Worm (Caenorhabditis elegans) whole organism, late embryonic: ENCODE measurements around the gene ZK1098.11.
A peak's percentile ranks its signal among the peaks of the same experiment; 100 is the strongest.

Source experiments
- K02D7.2 ChIP-seq: sonication (generic microtip); optimal IDR thresholded peaks from 2 replicates; lab custom pipeline; 2017; ENCODE audit warnings: mild to moderate bottlenecking, missing genetic modification characterization, missing compliant biosample characterization
- K09A11.1 ChIP-seq: sonication (generic microtip); optimal IDR thresholded peaks from 2 replicates; lab custom pipeline; 2017; ENCODE audit warnings: antibody characterized with exemption, mild to moderate bottlenecking, missing genetic modification characterization, missing compliant biosample characterization; ENCODE audit not compliant: insufficient read depth
- ceh-14 ChIP-seq: sonication (generic microtip); optimal IDR thresholded peaks from 2 replicates; lab custom pipeline; 2016; ENCODE audit warnings: missing genotype, missing genetic modification characterization, missing compliant biosample characterization
- ceh-18 ChIP-seq: sonication (generic microtip); optimal IDR thresholded peaks from 2 replicates; lab custom pipeline; 2016; ENCODE audit warnings: missing genetic modification characterization, missing compliant biosample characterization
- ceh-2 ChIP-seq: sonication (generic microtip); optimal IDR thresholded peaks from 2 replicates; lab custom pipeline; 2016; ENCODE audit warnings: missing genotype, missing genetic modification characterization, missing compliant biosample characterization
- ceh-22 ChIP-seq: sonication (generic microtip); optimal IDR thresholded peaks from 2 replicates; lab custom pipeline; 2017; ENCODE audit warnings: missing biosample characterization, missing genetic modification characterization
- ceh-24 ChIP-seq: sonication (generic microtip); optimal IDR thresholded peaks from 2 replicates; lab custom pipeline; 2016; ENCODE audit warnings: mild to moderate bottlenecking, missing genetic modification characterization, missing compliant biosample characterization
- ceh-31 ChIP-seq: sonication (generic microtip); optimal IDR thresholded peaks from 2 replicates; lab custom pipeline; 2016; ENCODE audit warnings: missing genetic modification characterization, missing compliant biosample characterization
- ceh-45 ChIP-seq: fragments of 200-800 bp; sonication (Bioruptor generic); IDR thresholded peaks from 2 replicates; pipeline ENCODE4 v1.3.6; 2022; ENCODE audit warnings: missing genetic modification reagents, missing genetic modification characterization, missing compliant biosample characterization
- ceh-48 ChIP-seq: sonication (generic microtip); optimal IDR thresholded peaks from 2 replicates; lab custom pipeline; 2016; ENCODE audit warnings: missing genetic modification characterization, inconsistent platforms, missing compliant biosample characterization
- ceh-9 ChIP-seq: sonication (generic microtip); optimal IDR thresholded peaks from 2 replicates; lab custom pipeline; 2016; ENCODE audit warnings: mild to moderate bottlenecking, missing genetic modification characterization, inconsistent platforms, missing compliant biosample characterization
- che-1 ChIP-seq: sonication (generic microtip); optimal IDR thresholded peaks from 2 replicates; lab custom pipeline; 2016; ENCODE audit warnings: mild to moderate bottlenecking, missing genetic modification characterization, missing compliant biosample characterization
- elt-2 ChIP-seq: sonication (generic microtip); optimal IDR thresholded peaks from 2 replicates; lab custom pipeline; 2016; ENCODE audit warnings: missing genetic modification reagents, missing genetic modification characterization, missing compliant biosample characterization
- ets-4 ChIP-seq: sonication (generic microtip); optimal IDR thresholded peaks from 2 replicates; lab custom pipeline; 2016; ENCODE audit warnings: missing genetic modification characterization, missing compliant biosample characterization
- eyg-1 ChIP-seq: sonication (generic microtip); optimal IDR thresholded peaks from 2 replicates; lab custom pipeline; 2016; ENCODE audit warnings: missing genotype, missing genetic modification characterization, missing compliant biosample characterization
- fkh-6 ChIP-seq: sonication (generic microtip); optimal IDR thresholded peaks from 2 replicates; lab custom pipeline; 2016; ENCODE audit warnings: missing genetic modification characterization, missing compliant biosample characterization
- hlh-13 ChIP-seq: fragments of 200-800 bp; sonication (Bioruptor generic); optimal IDR thresholded peaks from 2 replicates; lab custom pipeline; 2018; ENCODE audit warnings: mild to moderate bottlenecking, missing genetic modification characterization, missing compliant biosample characterization
- hlh-15 ChIP-seq: sonication (generic microtip); optimal IDR thresholded peaks from 2 replicates; lab custom pipeline; 2016; ENCODE audit warnings: missing genetic modification characterization, missing compliant biosample characterization
- hlh-30 ChIP-seq: sonication (generic microtip); optimal IDR thresholded peaks from 2 replicates; lab custom pipeline; 2017; ENCODE audit warnings: antibody characterized with exemption, missing genetic modification characterization, missing compliant biosample characterization; ENCODE audit not compliant: insufficient read depth
- hlh-6 ChIP-seq: sonication (generic microtip); optimal IDR thresholded peaks from 2 replicates; lab custom pipeline; 2016; ENCODE audit warnings: missing genotype, missing genetic modification characterization, missing compliant biosample characterization
- nfya-1 ChIP-seq: sonication (generic microtip); optimal IDR thresholded peaks from 2 replicates; lab custom pipeline; 2017; ENCODE audit warnings: missing genetic modification characterization, mild to moderate bottlenecking, missing compliant biosample characterization, antibody characterized with exemption, moderate library complexity
- nhr-232 ChIP-seq: sonication (generic microtip); optimal IDR thresholded peaks from 2 replicates; lab custom pipeline; 2016; ENCODE audit warnings: missing genetic modification characterization, missing compliant biosample characterization
- pag-3 ChIP-seq: sonication (generic microtip); optimal IDR thresholded peaks from 2 replicates; lab custom pipeline; 2016; ENCODE audit warnings: missing compliant biosample characterization, missing genetic modification characterization, borderline replicate concordance
- pat-9 ChIP-seq: fragments of 200-800 bp; sonication (Bioruptor generic); optimal IDR thresholded peaks from 2 replicates; lab custom pipeline; 2018; ENCODE audit warnings: mild to moderate bottlenecking, missing genetic modification characterization, moderate library complexity, missing compliant biosample characterization
- ref-2 ChIP-seq: sonication (generic microtip); optimal IDR thresholded peaks from 2 replicates; lab custom pipeline; 2016; ENCODE audit warnings: missing genetic modification characterization, missing compliant biosample characterization
- sdc-2 ChIP-seq: sonication (generic microtip); optimal IDR thresholded peaks from 2 replicates; lab custom pipeline; 2016; ENCODE audit warnings: missing genotype, missing genetic modification characterization, missing compliant biosample characterization
- tbx-2 ChIP-seq: sonication (generic microtip); optimal IDR thresholded peaks from 2 replicates; lab custom pipeline; 2016; ENCODE audit warnings: missing genetic modification characterization, missing compliant biosample characterization
- unc-42 ChIP-seq: sonication (generic microtip); optimal IDR thresholded peaks from 2 replicates; lab custom pipeline; 2016; ENCODE audit warnings: missing genotype, missing genetic modification characterization, missing compliant biosample characterization
- zip-5 ChIP-seq: sonication (generic microtip); optimal IDR thresholded peaks from 2 replicates; lab custom pipeline; 2016; ENCODE audit warnings: missing genetic modification characterization, missing compliant biosample characterization

ZK1098.11 gene

ce11 chrIII:9570869-9571268 lies 14.5 kb downstream of the ZK1098.11 start:
- peak; percentile 99 for TF ChIP-seq nfya-1 (tag; lab: Kevin White, UChicago)
- no peak for TF ChIP-seq hlh-13 (GFP tag; lab: Kevin White, UChicago)
- TF ChIP-seq, all 69 proteins: peak for 1

- TF ChIP-seq hlh-30 (tag; lab: Kevin White, UChicago) (peak; percentile 84), ceh-48 (tag; lab: Kevin White, UChicago) (no peak)
These were observed 23.9 kb downstream of the ZK1098.11 start, which contains the start of gene ced-7 for ce11 chrIII:9580039-9580891. Gene ced-7, minus strand, starts transcription at chrIII:9580089.

ce11 chrIII:9582240-9582639 lies 25.8 kb downstream of the ZK1098.11 start, which contains the start of gene C48B4.3:
Gene C48B4.3, minus strand, starts transcription at chrIII:9582388.
- TF ChIP-seq ceh-22 (tag; lab: Kevin White, UChicago) (no peak), elt-2 (tag; lab: Kevin White, UChicago) (peak; percentile 16), ceh-48 (tag; lab: Kevin White, UChicago) (no peak)

- no peak for TF ChIP-seq ceh-9 (tag; lab: Kevin White, UChicago)
- peak; percentile 57 for TF ChIP-seq unc-42 (tag; lab: Kevin White, UChicago)
- TF ChIP-seq ets-4 (tag; lab: Kevin White, UChicago): no peak
- no peak for TF ChIP-seq K09A11.1 (tag; lab: Kevin White, UChicago)
- no peak for TF ChIP-seq sdc-2 (tag; lab: Kevin White, UChicago)
- TF ChIP-seq ceh-14: peak; percentile 13
These were observed 26.8 kb downstream of the ZK1098.11 start for ce11 chrIII:9583224-9583623.

- TF ChIP-seq unc-42 (tag; lab: Kevin White, UChicago) (peak; percentile 91), zip-5 (tag; lab: Kevin White, UChicago) (no peak)
- TF ChIP-seq, all 69 proteins: peak for 1
These were observed 28.9 kb downstream of the ZK1098.11 start for ce11 chrIII:9585314-9585713.

- TF ChIP-seq che-1 (no peak), ceh-22 (tag; lab: Kevin White, UChicago) (no peak), pat-9 (tag; lab: Kevin White, UChicago) (no peak), ceh-31 (no peak), ref-2 (no peak), K02D7.2 (no peak), elt-2 (tag; lab: Kevin White, UChicago) (peak; percentile 90), fkh-6 (tag; lab: Kevin White, UChicago) (no peak)
These were observed 33.8 kb downstream of the ZK1098.11 start for ce11 chrIII:9590212-9590611.

- TF ChIP-seq ceh-45 (GFP tag; lab: Robert Waterston, UW) (no peak), unc-42 (tag; lab: Kevin White, UChicago) (no peak), ceh-18 (no peak), fkh-6 (tag; lab: Kevin White, UChicago) (no peak), tbx-2 (no peak), hlh-15 (tag; lab: Kevin White, UChicago) (no peak)
These were observed 35.7 kb downstream of the ZK1098.11 start, which contains the start of gene acox-1.5 for ce11 chrIII:9592118-9592517. Gene acox-1.5, minus strand, starts transcription at chrIII:9592192.

- TF ChIP-seq ceh-24 (tag; lab: Kevin White, UChicago) (no peak), ceh-14 (no peak), ets-4 (tag; lab: Kevin White, UChicago) (no peak), K09A11.1 (tag; lab: Kevin White, UChicago) (no peak), eyg-1 (tag; lab: Kevin White, UChicago) (no peak), hlh-6 (tag; lab: Kevin White, UChicago) (no peak), ceh-2 (tag; lab: Kevin White, UChicago) (no peak), pag-3 (no peak), hlh-15 (tag; lab: Kevin White, UChicago) (no peak), nhr-232 (no peak)
These were observed 39.2 kb downstream of the ZK1098.11 start, which contains the start of gene rom-2 for ce11 chrIII:9595563-9595962. Gene rom-2, minus strand, starts transcription at chrIII:9595663.
